Fruit fly (Drosophila melanogaster): Measurements from ENCODE around the gene Ntl.

dm6 chr2L:7665747-7666146, 44.9 kb upstream of the Ntl start, which contains the start of gene Myo28B1:
- TF ChIP-seq CG2678 (tag; optimal IDR thresholded peaks at IDR 0.05) = no peak
- TF ChIP-seq Usf (GFP tag; optimal IDR thresholded peaks at IDR 0.05) = no peak
- TF ChIP-seq vnd (GFP tag; IDR thresholded peaks at IDR 0.05; ENCODE audit: partially characterized antibody) = no peak
- TF ChIP-seq zen2 (GFP tag; IDR thresholded peaks at IDR 0.05; ENCODE audit: partially characterized antibody) = no peak
- TF ChIP-seq stwl (tag; optimal IDR thresholded peaks at IDR 0.05) = no peak
- no peak for TF ChIP-seq her (GFP tag; optimal IDR thresholded peaks at IDR 0.05)
- no peak for TF ChIP-seq Pdp1 (GFP tag; optimal IDR thresholded peaks at IDR 0.05)
- TF ChIP-seq NfI (GFP tag; optimal IDR thresholded peaks at IDR 0.05) = no peak
- TF ChIP-seq Dfd (GFP tag; optimal IDR thresholded peaks at IDR 0.05) = no peak
- no peak for TF ChIP-seq CG1647 (GFP tag; optimal IDR thresholded peaks at IDR 0.05)
